Worm (Caenorhabditis elegans) whole organism, L1 larva: Measurements from ENCODE around the gene act-1.

ENCODE experiments used
- C04F5.9 ChIP-seq: sonication (generic microtip); optimal IDR thresholded peaks from 2 replicates; lab custom pipeline; 2016; ENCODE audit warnings: missing genetic modification characterization, missing compliant biosample characterization
- C16A3.4 ChIP-seq: fragments of 150-350 bp; optimal IDR thresholded peaks from 2 replicates; lab custom pipeline; 2014; ENCODE audit warnings: missing biosample characterization, missing genetic modification characterization
- C34B4.2 ChIP-seq: sonication (generic microtip); optimal IDR thresholded peaks from 2 replicates; lab custom pipeline; 2017; ENCODE audit warnings: mild to moderate bottlenecking, missing genetic modification characterization, missing compliant biosample characterization
- F16B12.6 ChIP-seq: fragments of 150-350 bp; optimal IDR thresholded peaks from 2 replicates; lab custom pipeline; 2014; ENCODE audit warnings: missing biosample characterization, missing genetic modification characterization
- Y116A8C.19 ChIP-seq: sonication (generic microtip); optimal IDR thresholded peaks from 2 replicates; lab custom pipeline; 2016; ENCODE audit warnings: missing compliant biosample characterization, missing genetic modification characterization, borderline replicate concordance
- aha-1 ChIP-seq: fragments of 150-350 bp; optimal IDR thresholded peaks from 2 replicates; lab custom pipeline; 2014; ENCODE audit warnings: missing biosample characterization, missing genetic modification characterization
- alr-1 ChIP-seq: fragments of 200-800 bp; sonication (Bioruptor generic); optimal IDR thresholded peaks from 2 replicates; lab custom pipeline; 2018; ENCODE audit warnings: borderline replicate concordance, mild to moderate bottlenecking, missing genetic modification characterization, missing compliant biosample characterization
- aly-2 ChIP-seq: fragments of 150-350 bp; optimal IDR thresholded peaks from 2 replicates; lab custom pipeline; 2014; ENCODE audit warnings: missing biosample characterization, missing genetic modification characterization
- ama-1 ChIP-seq: fragments of 150-350 bp; optimal IDR thresholded peaks from 2 replicates; lab custom pipeline; 2014
- blmp-1 ChIP-seq: fragments of 150-350 bp; optimal IDR thresholded peaks from 2 replicates; lab custom pipeline; 2014; ENCODE audit warnings: missing biosample characterization, missing genetic modification characterization
- ceh-63 ChIP-seq: fragments of 200-800 bp; sonication (Bioruptor generic); optimal IDR thresholded peaks from 2 replicates; lab custom pipeline; 2018; ENCODE audit warnings: mild to moderate bottlenecking, missing genetic modification characterization, missing compliant biosample characterization
- ceh-88 ChIP-seq: fragments of 200-800 bp; sonication (Bioruptor generic); IDR thresholded peaks from 2 replicates; pipeline ENCODE4 v1.3.6; 2022; ENCODE audit warnings: missing genetic modification characterization, missing compliant biosample characterization
- dpl-1 ChIP-seq, 3 experiments: fragments of 150-350 bp in 2 of 3; sonication (generic microtip) in 1 of 3; optimal IDR thresholded peaks; 2 replicates each; lab custom pipeline; 2014 to 2017; ENCODE audit warnings: missing biosample characterization in 3 of 3, missing genetic modification characterization in 3 of 3, missing genetic modification reagents in 3 of 3
- dsc-1 ChIP-seq: sonication (generic microtip); optimal IDR thresholded peaks from 2 replicates; lab custom pipeline; 2016; ENCODE audit warnings: mild to moderate bottlenecking, missing genetic modification characterization, missing compliant biosample characterization
- efl-1 ChIP-seq, 4 experiments: fragments of 150-350 bp; optimal IDR thresholded peaks in 3 of 4; peaks in 1 of 4; 1 replicate in 1 of 4; 2 replicates in 3 of 4; lab custom pipeline; 2014; ENCODE audit warnings: missing biosample characterization in 2 of 4, missing genetic modification characterization in 2 of 4, missing genetic modification reagents in 2 of 4
- egl-27 ChIP-seq, 2 experiments: fragments of 150-350 bp in 1 of 2; sonication (generic microtip); optimal IDR thresholded peaks; 3 replicates each; lab custom pipeline; 2017 to 2018; ENCODE audit warnings: missing biosample characterization in 2 of 2, missing genetic modification characterization in 2 of 2, missing genetic modification reagents in 2 of 2
- elt-3 ChIP-seq, 6 experiments: fragments of 150-350 bp in 1 of 6; sonication (generic microtip); optimal IDR thresholded peaks; 2 replicates each; lab custom pipeline; 2017 to 2018; ENCODE audit warnings: missing biosample characterization in 6 of 6, missing genetic modification characterization in 6 of 6, inconsistent platforms in 1 of 6
- ets-5 ChIP-seq: fragments of 200-800 bp; sonication (Bioruptor generic); IDR thresholded peaks from 2 replicates; pipeline ENCODE4 v1.3.6; 2022; ENCODE audit warnings: missing genetic modification characterization, missing compliant biosample characterization
- fkh-10 ChIP-seq: sonication (generic microtip); optimal IDR thresholded peaks from 2 replicates; lab custom pipeline; 2017; ENCODE audit warnings: missing biosample characterization, missing genetic modification reagents, missing genetic modification characterization
- fkh-4 ChIP-seq: sonication (generic microtip); optimal IDR thresholded peaks from 2 replicates; lab custom pipeline; 2016; ENCODE audit warnings: missing compliant biosample characterization, missing genetic modification characterization, borderline replicate concordance
- fkh-8 ChIP-seq: sonication (generic microtip); optimal IDR thresholded peaks from 2 replicates; lab custom pipeline; 2016; ENCODE audit warnings: mild to moderate bottlenecking, missing genetic modification characterization, missing compliant biosample characterization
- fos-1 ChIP-seq: fragments of 150-350 bp; optimal IDR thresholded peaks from 2 replicates; lab custom pipeline; 2014; ENCODE audit warnings: missing biosample characterization, missing genetic modification characterization
- hlh-4 ChIP-seq: sonication (generic microtip); optimal IDR thresholded peaks from 2 replicates; lab custom pipeline; 2016; ENCODE audit warnings: mild to moderate bottlenecking, missing genetic modification characterization, missing compliant biosample characterization
- irx-1 ChIP-seq: sonication (generic microtip); optimal IDR thresholded peaks from 2 replicates; lab custom pipeline; 2016; ENCODE audit warnings: missing genetic modification characterization, missing compliant biosample characterization
- isw-1 ChIP-seq: fragments of 200-800 bp; sonication (Bioruptor generic); IDR thresholded peaks from 2 replicates; pipeline ENCODE4 v1.3.6; 2022; ENCODE audit warnings: missing genetic modification characterization, missing compliant biosample characterization
- lin-14 ChIP-seq: fragments of 200-800 bp; sonication (Bioruptor generic); optimal IDR thresholded peaks from 2 replicates; lab custom pipeline; 2018; ENCODE audit warnings: mild to moderate bottlenecking, missing genetic modification characterization, moderate library complexity, missing compliant biosample characterization
- lin-35 ChIP-seq, 2 experiments: fragments of 150-350 bp; optimal IDR thresholded peaks; 2 replicates each; lab custom pipeline; 2014; ENCODE audit warnings: missing biosample characterization in 2 of 2, missing genetic modification characterization in 2 of 2, missing genetic modification reagents in 2 of 2
- lin-39 ChIP-seq: fragments of 150-350 bp; optimal IDR thresholded peaks from 2 replicates; lab custom pipeline; 2014; ENCODE audit warnings: missing biosample characterization, missing genetic modification reagents, missing genetic modification characterization
- lir-3 ChIP-seq: sonication (generic microtip); optimal IDR thresholded peaks from 2 replicates; lab custom pipeline; 2016; ENCODE audit warnings: mild to moderate bottlenecking, missing genetic modification characterization, moderate library complexity, missing compliant biosample characterization; ENCODE audit not compliant: poor library complexity
- mab-9 ChIP-seq: fragments of 200-800 bp; sonication (Bioruptor generic); IDR thresholded peaks from 2 replicates; pipeline ENCODE4 v1.3.6; 2022; ENCODE audit warnings: missing genetic modification reagents, missing genetic modification characterization, missing compliant biosample characterization
- mep-1 ChIP-seq: fragments of 150-350 bp; optimal IDR thresholded peaks from 2 replicates; lab custom pipeline; 2014; ENCODE audit warnings: missing biosample characterization, missing genetic modification characterization
- nhr-11 ChIP-seq: fragments of 150-350 bp; optimal IDR thresholded peaks from 2 replicates; lab custom pipeline; 2014; ENCODE audit warnings: missing biosample characterization, missing genetic modification characterization
- nhr-12 ChIP-seq: sonication (generic microtip); optimal IDR thresholded peaks from 2 replicates; lab custom pipeline; 2017; ENCODE audit warnings: missing biosample characterization, missing genetic modification characterization
- nhr-47 ChIP-seq: sonication (generic microtip); optimal IDR thresholded peaks from 2 replicates; lab custom pipeline; 2016; ENCODE audit warnings: mild to moderate bottlenecking, missing genetic modification characterization, moderate library complexity, missing compliant biosample characterization
- nhr-71 ChIP-seq: sonication (generic microtip); optimal IDR thresholded peaks from 2 replicates; lab custom pipeline; 2016; ENCODE audit warnings: mild to moderate bottlenecking, missing genetic modification characterization, moderate library complexity, missing compliant biosample characterization
- nhr-77 ChIP-seq: fragments of 150-350 bp; optimal IDR thresholded peaks from 2 replicates; lab custom pipeline; 2014; ENCODE audit warnings: missing biosample characterization, missing genetic modification characterization
- nhr-84 ChIP-seq: sonication (generic microtip); optimal IDR thresholded peaks from 2 replicates; lab custom pipeline; 2017; ENCODE audit warnings: missing biosample characterization, missing genetic modification characterization
- pqm-1 ChIP-seq: sonication (generic microtip); optimal IDR thresholded peaks from 3 replicates; lab custom pipeline; 2017; ENCODE audit warnings: missing biosample characterization, missing genetic modification characterization
- rnt-1 ChIP-seq: sonication (generic microtip); optimal IDR thresholded peaks from 2 replicates; lab custom pipeline; 2016; ENCODE audit warnings: mild to moderate bottlenecking, missing genetic modification characterization, moderate library complexity, missing compliant biosample characterization
- skn-1 ChIP-seq: fragments of 150-350 bp; optimal IDR thresholded peaks from 2 replicates; lab custom pipeline; 2014; ENCODE audit warnings: missing biosample characterization, missing genetic modification characterization
- snpc-4 ChIP-seq: fragments of 150-350 bp; optimal IDR thresholded peaks from 2 replicates; lab custom pipeline; 2014; ENCODE audit warnings: missing biosample characterization, missing genetic modification characterization
- sox-4 ChIP-seq: sonication (generic microtip); optimal IDR thresholded peaks from 2 replicates; lab custom pipeline; 2016; ENCODE audit warnings: missing genetic modification characterization, missing compliant biosample characterization
- swsn-7 ChIP-seq: sonication (generic microtip); optimal IDR thresholded peaks from 2 replicates; lab custom pipeline; 2016; ENCODE audit warnings: missing genetic modification characterization, missing compliant biosample characterization
- tbx-2 ChIP-seq: sonication (generic microtip); optimal IDR thresholded peaks from 2 replicates; lab custom pipeline; 2016; ENCODE audit warnings: missing genetic modification characterization, missing compliant biosample characterization
- unc-30 ChIP-seq: sonication (generic microtip); optimal IDR thresholded peaks from 2 replicates; lab custom pipeline; 2017; ENCODE audit warnings: missing biosample characterization, missing genetic modification characterization
- unc-86 ChIP-seq: sonication (generic microtip); optimal IDR thresholded peaks from 2 replicates; lab custom pipeline; 2016; ENCODE audit warnings: missing genetic modification characterization, missing compliant biosample characterization
- xbp-1 ChIP-seq: sonication (generic microtip); optimal IDR thresholded peaks from 2 replicates; lab custom pipeline; 2016; ENCODE audit warnings: missing genetic modification characterization, missing compliant biosample characterization
- zip-4 ChIP-seq: fragments of 200-800 bp; sonication (Bioruptor generic); optimal IDR thresholded peaks from 2 replicates; lab custom pipeline; 2018; ENCODE audit warnings: mild to moderate bottlenecking, missing genetic modification characterization, moderate library complexity, missing compliant biosample characterization
- ztf-4 ChIP-seq: fragments of 150-350 bp; optimal IDR thresholded peaks from 2 replicates; lab custom pipeline; 2014; ENCODE audit warnings: missing biosample characterization, missing genetic modification characterization

act-1 gene

ce11 chrV:11080345-11081102, at the start of gene act-1 (continued):
- peak; percentile 65 for TF ChIP-seq pqm-1
- no peak for TF ChIP-seq C16A3.4 (tag; lab: Kevin White, UChicago)
- TF ChIP-seq alr-1 = no peak
- no peak for TF ChIP-seq ztf-4 (tag; lab: Kevin White, UChicago)
- no peak for TF ChIP-seq egl-27 (tag; optimal IDR thresholded peaks at IDR 0.05; lab: Kevin White, UChicago)
- no peak for TF ChIP-seq C34B4.2 (tag; lab: Kevin White, UChicago)
- TF ChIP-seq aly-2 (tag; lab: Kevin White, UChicago) = no peak
- TF ChIP-seq nhr-77 (tag; lab: Kevin White, UChicago) = peak; percentile 50
- TF ChIP-seq F16B12.6 = no peak
- no peak for TF ChIP-seq unc-86 (tag; lab: Kevin White, UChicago)
- TF ChIP-seq blmp-1 (tag; lab: Kevin White, UChicago) = no peak
- TF ChIP-seq mab-9 (GFP tag; lab: Robert Waterston, UW) = no peak
- no peak for TF ChIP-seq ets-5 (GFP tag; lab: Robert Waterston, UW)
- TF ChIP-seq sox-4 (tag; lab: Kevin White, UChicago) = no peak
- no peak for TF ChIP-seq ama-1 (lab: Kevin White, UChicago)
- no peak for TF ChIP-seq snpc-4 (tag; lab: Kevin White, UChicago)
- no peak for TF ChIP-seq Y116A8C.19 (tag; lab: Kevin White, UChicago)
- TF ChIP-seq lin-14 (GFP tag; lab: Kevin White, UChicago) = peak; percentile 67
- TF ChIP-seq nhr-71 (tag; lab: Kevin White, UChicago) = peak; percentile 85
- TF ChIP-seq ceh-63 (GFP tag; lab: Kevin White, UChicago) = no peak
- TF ChIP-seq xbp-1 (tag; lab: Kevin White, UChicago) = peak; percentile 1
- TF ChIP-seq nhr-84 = no peak
- TF ChIP-seq skn-1 (tag; lab: Kevin White, UChicago) = no peak
- TF ChIP-seq rnt-1 = peak; percentile 77
- TF ChIP-seq aha-1 = no peak
- TF ChIP-seq lin-39 (tag; lab: Kevin White, UChicago) = no peak
- TF ChIP-seq nhr-11 (tag; lab: Kevin White, UChicago) = peak; percentile 61
- TF ChIP-seq fos-1 = no peak
- TF ChIP-seq C04F5.9 (tag; lab: Kevin White, UChicago) = no peak
- TF ChIP-seq nhr-12 (tag; lab: Kevin White, UChicago) = no peak
- TF ChIP-seq irx-1 (tag; lab: Kevin White, UChicago) = no peak
- TF ChIP-seq dsc-1 (tag; lab: Kevin White, UChicago) = peak; percentile 60
- peak; percentile 44 for TF ChIP-seq fkh-4
- TF ChIP-seq nhr-47 = peak; percentile 21
- TF ChIP-seq, all 84 proteins: peak for 24

ce11 chrV:11033241-11033640, 47.6 kb upstream of the act-1 start:
- TF ChIP-seq zip-4 (GFP tag; lab: Kevin White, UChicago) (no peak), unc-30 (tag; lab: Kevin White, UChicago) (no peak), lin-14 (GFP tag; lab: Kevin White, UChicago) (no peak), swsn-7 (tag; lab: Kevin White, UChicago) (no peak), elt-3 (tag; optimal IDR thresholded peaks at IDR 0.05; lab: Kevin White, UChicago) (no peak), lir-3 (tag; lab: Kevin White, UChicago) (no peak), efl-1 (optimal IDR thresholded peaks at IDR 0.05; lab: Kevin White, UChicago) (no peak), efl-1 (GFP tag; optimal IDR thresholded peaks at IDR 0.05 in 1 of 2; lab: Kevin White, UChicago) (no peak), sox-4 (tag; lab: Kevin White, UChicago) (no peak), blmp-1 (tag; lab: Kevin White, UChicago) (no peak), fkh-10 (GFP tag; lab: Kevin White, UChicago) (peak; percentile 2), nhr-11 (tag; lab: Kevin White, UChicago) (no peak), tbx-2 (no peak), lin-35 (GFP tag; optimal IDR thresholded peaks at IDR 0.05; lab: Kevin White, UChicago) (no peak), egl-27 (tag; optimal IDR thresholded peaks at IDR 0.05; lab: Kevin White, UChicago) (no peak), isw-1 (GFP tag; lab: Robert Waterston, UW) (no peak), unc-86 (tag; lab: Kevin White, UChicago) (no peak), fkh-8 (tag; lab: Kevin White, UChicago) (peak; percentile 47), hlh-4 (peak; percentile 94), ets-5 (GFP tag; lab: Robert Waterston, UW) (no peak), dpl-1 (GFP tag; optimal IDR thresholded peaks at IDR 0.05; lab: Kevin White, UChicago) (no peak), C16A3.4 (tag; lab: Kevin White, UChicago) (no peak), mep-1 (tag; lab: Kevin White, UChicago) (no peak), C34B4.2 (tag; lab: Kevin White, UChicago) (no peak), skn-1 (tag; lab: Kevin White, UChicago) (no peak), nhr-47 (peak; percentile 34), ztf-4 (tag; lab: Kevin White, UChicago) (no peak), lin-39 (tag; lab: Kevin White, UChicago) (no peak), mab-9 (GFP tag; lab: Robert Waterston, UW) (no peak), Y116A8C.19 (tag; lab: Kevin White, UChicago) (no peak), nhr-71 (tag; lab: Kevin White, UChicago) (peak; percentile 42), ceh-88 (GFP tag; lab: Robert Waterston, UW) (no peak), ceh-63 (GFP tag; lab: Kevin White, UChicago) (no peak)
